Worm (Caenorhabditis elegans): ENCODE measurements around the gene cogc-6.

DNA sequence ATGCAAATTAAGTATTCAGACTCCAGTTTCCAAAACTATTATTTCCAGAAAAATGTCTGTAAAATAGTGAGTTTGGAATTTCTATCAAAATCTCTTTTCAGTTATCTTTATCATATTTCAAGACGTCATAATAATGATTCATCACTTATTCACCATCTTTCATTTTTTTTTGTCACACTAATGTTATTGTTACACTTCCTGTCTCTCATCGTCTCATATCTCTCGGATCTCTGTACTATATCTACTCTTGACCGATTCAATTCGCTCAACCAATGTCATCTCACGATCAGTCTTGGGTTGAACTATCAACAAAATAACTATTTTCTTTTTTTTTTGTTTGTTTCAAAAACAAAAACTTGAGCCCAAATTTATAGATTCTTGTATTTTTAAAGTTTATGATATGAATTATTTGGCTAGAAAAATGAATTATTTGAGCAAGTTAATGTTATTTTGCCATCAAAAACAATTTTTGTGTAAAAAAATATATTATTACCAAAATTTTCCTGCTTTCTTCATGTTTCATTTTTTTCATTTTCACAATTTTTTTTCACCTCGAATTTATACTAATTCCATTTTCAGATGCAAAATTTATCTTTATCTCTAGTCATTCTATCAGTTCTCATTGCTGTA, 19.8 kb downstream of the cogc-6 start, which contains the start of gene cri-2:
- no peak for TF ChIP-seq R02D3.7 (tag; optimal IDR thresholded peaks at IDR 0.05)
- no peak for TF ChIP-seq zag-1 (tag; optimal IDR thresholded peaks at IDR 0.05)
